Worm (Caenorhabditis elegans): ENCODE data around the gene tra-3.

ce11 chrIV:14469013-14469412 is 25.0 kb upstream of the tra-3 start:
- TF ChIP-seq skn-1 (tag; optimal IDR thresholded peaks at IDR 0.05), result no peak
- no peak for TF ChIP-seq snpc-4 (tag; optimal IDR thresholded peaks at IDR 0.05)
- TF ChIP-seq zag-1 (tag; optimal IDR thresholded peaks at IDR 0.05), result no peak
- no peak for TF ChIP-seq ama-1 (optimal IDR thresholded peaks at IDR 0.05)
- TF ChIP-seq pha-4 (tag; optimal IDR thresholded peaks at IDR 0.05), result no peak
- TF ChIP-seq elt-3 (tag; optimal IDR thresholded peaks at IDR 0.05), result no peak
- no peak for TF ChIP-seq ZK546.5 (tag; optimal IDR thresholded peaks at IDR 0.05)
- TF ChIP-seq elt-2 (tag; optimal IDR thresholded peaks at IDR 0.05), result no peak

All from whole organism, L3 larva.